Fruit fly (Drosophila melanogaster): ENCODE data around the gene jdp.

- no peak for TF ChIP-seq h (optimal IDR thresholded peaks at IDR 0.05)
- TF ChIP-seq ttk (optimal IDR thresholded peaks at IDR 0.05) = no peak
- TF ChIP-seq psq (optimal IDR thresholded peaks at IDR 0.05) = no peak
Observed at dm6 chr3R:30540196-30540595, 13.4 kb upstream of the jdp start.
